Fruit fly (Drosophila melanogaster) whole organism, embryonic: ENCODE measurements around the gene Vps39.

ENCODE experiments used
- Aef1 ChIP-seq: fragments of 200-800 bp; sonication (Bioruptor generic); IDR thresholded peaks from 3 replicates; pipeline ENCODE4 v1.3.6; 2022; ENCODE audit warnings: missing biosample characterization, missing genetic modification characterization
- CG12769 ChIP-seq: fragments of 200-800 bp; sonication (Bioruptor generic); optimal IDR thresholded peaks from 2 replicates; lab custom pipeline; 2019; ENCODE audit warnings: missing biosample characterization, mild to moderate bottlenecking, missing genetic modification characterization, moderate library complexity
- CG15514 ChIP-seq: fragments of 200-800 bp; sonication (Bioruptor generic); optimal IDR thresholded peaks from 3 replicates; lab custom pipeline; 2017; ENCODE audit warnings: missing biosample characterization, missing genetic modification characterization, mild to moderate bottlenecking, moderate library complexity, missing genetic modification reagents
- CG16813 ChIP-seq: fragments of 200-800 bp; sonication (Bioruptor generic); IDR thresholded peaks from 3 replicates; pipeline ENCODE4 v1.3.6; 2022; ENCODE audit warnings: missing biosample characterization, missing genetic modification characterization; ENCODE audit not compliant: partially characterized antibody
- CG2116 ChIP-seq: fragments of 200-800 bp; sonication (Bioruptor generic); optimal IDR thresholded peaks from 3 replicates; lab custom pipeline; 2018; ENCODE audit warnings: missing biosample characterization, mild to moderate bottlenecking, missing genetic modification characterization
- CG2120 ChIP-seq: fragments of 200-800 bp; sonication (Bioruptor generic); optimal IDR thresholded peaks from 3 replicates; lab custom pipeline; 2016; ENCODE audit warnings: missing biosample characterization, missing genetic modification characterization
- CG2712 ChIP-seq: fragments of 200-800 bp; optimal IDR thresholded peaks from 3 replicates; lab custom pipeline; 2019; ENCODE audit warnings: missing biosample characterization, mild to moderate bottlenecking, missing genetic modification characterization, moderate library complexity
- CG30020 ChIP-seq: fragments of 200-800 bp; optimal IDR thresholded peaks from 2 replicates; lab custom pipeline; 2019; ENCODE audit warnings: missing biosample characterization, mild to moderate bottlenecking, missing genetic modification characterization, moderate library complexity
- CG3163 ChIP-seq: fragments of 200-800 bp; sonication (Bioruptor generic); optimal IDR thresholded peaks from 3 replicates; lab custom pipeline; 2016; ENCODE audit warnings: missing biosample characterization, missing genetic modification characterization
- CG3281 ChIP-seq: fragments of 200-800 bp; sonication (Bioruptor generic); optimal IDR thresholded peaks from 3 replicates; lab custom pipeline; 2017; ENCODE audit warnings: missing biosample characterization, mild to moderate bottlenecking, missing genetic modification characterization
- CG4424 ChIP-seq: fragments of 200-800 bp; sonication (Bioruptor generic); optimal IDR thresholded peaks from 3 replicates; lab custom pipeline; 2016; ENCODE audit warnings: missing biosample characterization, missing genetic modification characterization
- CG4617 ChIP-seq: fragments of 200-800 bp; sonication (Bioruptor generic); optimal IDR thresholded peaks from 3 replicates; lab custom pipeline; 2016; ENCODE audit warnings: missing biosample characterization, missing genetic modification characterization, borderline replicate concordance
- CG6765 ChIP-seq: fragments of 200-800 bp; sonication (Bioruptor generic); optimal IDR thresholded peaks from 3 replicates; lab custom pipeline; 2017; ENCODE audit warnings: missing biosample characterization, mild to moderate bottlenecking, missing genetic modification characterization
- CG6791 ChIP-seq: fragments of 200-800 bp; sonication (Bioruptor generic); IDR thresholded peaks from 3 replicates; pipeline ENCODE4 v1.3.6; 2022; ENCODE audit warnings: missing biosample characterization, missing genetic modification characterization; ENCODE audit not compliant: partially characterized antibody
- CG7963 ChIP-seq: fragments of 200-800 bp; sonication (Bioruptor generic); IDR thresholded peaks from 3 replicates; pipeline ENCODE4 v1.3.6; 2022; ENCODE audit warnings: missing biosample characterization, missing genetic modification characterization; ENCODE audit not compliant: partially characterized antibody
- CG8388 ChIP-seq: fragments of 200-800 bp; sonication (Bioruptor generic); optimal IDR thresholded peaks from 2 replicates; lab custom pipeline; 2019; ENCODE audit warnings: missing biosample characterization, mild to moderate bottlenecking, missing genetic modification characterization, moderate library complexity
- CG8944 ChIP-seq: fragments of 200-800 bp; sonication (Bioruptor generic); optimal IDR thresholded peaks from 3 replicates; lab custom pipeline; 2016; ENCODE audit warnings: missing biosample characterization, missing genetic modification characterization
- CG9797 ChIP-seq: fragments of 200-800 bp; sonication (Bioruptor generic); optimal IDR thresholded peaks from 3 replicates; lab custom pipeline; 2018; ENCODE audit warnings: missing biosample characterization, mild to moderate bottlenecking, missing genetic modification characterization
- CHES-1-like ChIP-seq: fragments of 200-800 bp; sonication (Bioruptor generic); optimal IDR thresholded peaks from 2 replicates; lab custom pipeline; 2016; ENCODE audit warnings: missing biosample characterization, missing genetic modification characterization
- CoRest ChIP-seq: fragments of 200-800 bp; sonication (Bioruptor generic); optimal IDR thresholded peaks from 3 replicates; lab custom pipeline; 2018; ENCODE audit warnings: missing biosample characterization, mild to moderate bottlenecking, missing genetic modification characterization, moderate library complexity
- CrebB ChIP-seq: fragments of 200-800 bp; sonication (Bioruptor generic); optimal IDR thresholded peaks from 3 replicates; lab custom pipeline; 2018; ENCODE audit warnings: missing biosample characterization, mild to moderate bottlenecking, missing genetic modification characterization
- Dll ChIP-seq: fragments of 200-800 bp; sonication (Bioruptor generic); IDR thresholded peaks from 4 replicates; pipeline ENCODE4 v1.3.6; 2022; ENCODE audit warnings: missing biosample characterization, missing genetic modification characterization; ENCODE audit not compliant: partially characterized antibody
- Fer1 ChIP-seq: fragments of 200-800 bp; sonication (Bioruptor generic); optimal IDR thresholded peaks from 2 replicates; lab custom pipeline; 2017; ENCODE audit warnings: missing biosample characterization, mild to moderate bottlenecking, missing genetic modification characterization
- HLH4C ChIP-seq: fragments of 200-800 bp; sonication (Bioruptor generic); IDR thresholded peaks from 3 replicates; pipeline ENCODE4 v1.3.6; 2022; ENCODE audit warnings: missing biosample characterization, missing genetic modification characterization; ENCODE audit not compliant: partially characterized antibody
- Hmr ChIP-seq: fragments of 200-800 bp; sonication (Bioruptor generic); optimal IDR thresholded peaks from 3 replicates; lab custom pipeline; 2017; ENCODE audit warnings: mild to moderate bottlenecking, missing biosample characterization, missing genetic modification reagents, missing genetic modification characterization
- Myb ChIP-seq: fragments of 200-800 bp; sonication (Bioruptor generic); optimal IDR thresholded peaks from 2 replicates; lab custom pipeline; 2016; ENCODE audit warnings: missing biosample characterization, missing genetic modification characterization
- NC2β ChIP-seq: fragments of 200-800 bp; sonication (Bioruptor generic); optimal IDR thresholded peaks from 2 replicates; lab custom pipeline; 2016; ENCODE audit warnings: missing biosample characterization, missing genetic modification characterization
- Scr ChIP-seq: fragments of 200-800 bp; sonication (Bioruptor generic); IDR thresholded peaks from 2 replicates; pipeline ENCODE4 v1.3.6; 2022; ENCODE audit warnings: missing biosample characterization, missing genetic modification characterization; ENCODE audit not compliant: partially characterized antibody
- Sin3A ChIP-seq: fragments of >200 bp; optimal IDR thresholded peaks from 2 replicates; lab custom pipeline; 2018
- Sry-δ ChIP-seq: fragments of 200-800 bp; sonication (Bioruptor generic); optimal IDR thresholded peaks from 2 replicates; lab custom pipeline; 2016; ENCODE audit warnings: missing biosample characterization, missing genetic modification characterization
- ab ChIP-seq: fragments of 200-800 bp; sonication (Bioruptor generic); optimal IDR thresholded peaks from 2 replicates; lab custom pipeline; 2016; ENCODE audit warnings: missing biosample characterization, missing genetic modification characterization
- az2 ChIP-seq: fragments of 200-800 bp; sonication (Bioruptor generic); optimal IDR thresholded peaks from 3 replicates; lab custom pipeline; 2016; ENCODE audit warnings: missing biosample characterization, missing genetic modification characterization
- caup ChIP-seq: fragments of 200-800 bp; sonication (Bioruptor generic); optimal IDR thresholded peaks from 3 replicates; lab custom pipeline; 2017; ENCODE audit warnings: missing biosample characterization, mild to moderate bottlenecking, missing genetic modification characterization, moderate library complexity; ENCODE audit not compliant: severe bottlenecking
- dysf ChIP-seq: fragments of 200-800 bp; sonication (Bioruptor generic); IDR thresholded peaks from 3 replicates; pipeline ENCODE4 v1.3.6; 2022; ENCODE audit warnings: missing biosample characterization, missing genetic modification characterization
- gcm2 ChIP-seq: fragments of 200-800 bp; sonication (Bioruptor generic); optimal IDR thresholded peaks from 2 replicates; lab custom pipeline; 2016; ENCODE audit warnings: missing biosample characterization, missing genetic modification characterization
- gfzf ChIP-seq: fragments of 200-800 bp; sonication (Bioruptor generic); optimal IDR thresholded peaks from 2 replicates; lab custom pipeline; 2016; ENCODE audit warnings: missing biosample characterization, mild to moderate bottlenecking, missing genetic modification characterization, moderate library complexity
- knrl ChIP-seq: fragments of 200-800 bp; sonication (Bioruptor generic); IDR thresholded peaks from 3 replicates; pipeline ENCODE4 v1.3.6; 2022; ENCODE audit warnings: missing biosample characterization, missing genetic modification characterization; ENCODE audit not compliant: partially characterized antibody
- lilli ChIP-seq: fragments of 200-800 bp; sonication (Bioruptor generic); optimal IDR thresholded peaks from 3 replicates; lab custom pipeline; 2016; ENCODE audit warnings: missing biosample characterization, missing genetic modification characterization
- nerfin-1 ChIP-seq: fragments of 200-800 bp; sonication (Bioruptor generic); optimal IDR thresholded peaks from 3 replicates; lab custom pipeline; 2019; ENCODE audit warnings: missing biosample characterization, mild to moderate bottlenecking, missing genetic modification characterization, moderate library complexity
- pan ChIP-seq, 4 experiments: fragments of >200 bp in 3 of 4; fragments of 200-800 bp in 1 of 4; sonication (Bioruptor generic) in 1 of 4; optimal IDR thresholded peaks in 3 of 4; IDR thresholded peaks in 1 of 4; 2 replicates each; pipeline versions ENCODE4 v1.3.6 to Lab custom; 2017 to 2022; ENCODE audit warnings: missing biosample characterization in 2 of 4, missing genetic modification characterization in 2 of 4, mixed read lengths in 1 of 4
- pzg ChIP-seq: fragments of 200-800 bp; sonication (Bioruptor generic); optimal IDR thresholded peaks from 3 replicates; lab custom pipeline; 2018; ENCODE audit warnings: missing biosample characterization, mild to moderate bottlenecking, missing genetic modification characterization, moderate library complexity
- sd ChIP-seq: fragments of 200-800 bp; sonication (Bioruptor generic); optimal IDR thresholded peaks from 3 replicates; lab custom pipeline; 2018; ENCODE audit warnings: missing biosample characterization, mild to moderate bottlenecking, missing genetic modification characterization, moderate library complexity
- sens ChIP-seq: fragments of 200-800 bp; sonication (Bioruptor generic); peaks from one replicate; lab custom pipeline; 2016; ENCODE audit warnings: missing biosample characterization, missing genetic modification characterization
- sug ChIP-seq: fragments of 200-800 bp; optimal IDR thresholded peaks from 2 replicates; lab custom pipeline; 2019; ENCODE audit warnings: missing biosample characterization, mild to moderate bottlenecking, missing genetic modification characterization, moderate library complexity
- tll ChIP-seq, 2 experiments: fragments of 200-800 bp in 1 of 2; fragments of >200 bp in 1 of 2; sonication (Bioruptor generic) in 1 of 2; optimal IDR thresholded peaks; 2 replicates each; lab custom pipeline; 2017 to 2019; ENCODE audit warnings: missing biosample characterization in 2 of 2, missing genetic modification characterization in 2 of 2, mild to moderate bottlenecking in 1 of 2, moderate library complexity in 1 of 2
- unc-4 ChIP-seq: fragments of 200-800 bp; sonication (Bioruptor generic); IDR thresholded peaks from 2 replicates; pipeline ENCODE4 v1.3.6; 2022; ENCODE audit warnings: missing biosample characterization, missing genetic modification characterization; ENCODE audit not compliant: partially characterized antibody
- vvl ChIP-seq: fragments of 200-800 bp; sonication (Bioruptor generic); IDR thresholded peaks from 2 replicates; pipeline ENCODE4 v1.3.6; 2022; ENCODE audit warnings: missing biosample characterization, missing genetic modification characterization

Gene Vps39

DNA sequence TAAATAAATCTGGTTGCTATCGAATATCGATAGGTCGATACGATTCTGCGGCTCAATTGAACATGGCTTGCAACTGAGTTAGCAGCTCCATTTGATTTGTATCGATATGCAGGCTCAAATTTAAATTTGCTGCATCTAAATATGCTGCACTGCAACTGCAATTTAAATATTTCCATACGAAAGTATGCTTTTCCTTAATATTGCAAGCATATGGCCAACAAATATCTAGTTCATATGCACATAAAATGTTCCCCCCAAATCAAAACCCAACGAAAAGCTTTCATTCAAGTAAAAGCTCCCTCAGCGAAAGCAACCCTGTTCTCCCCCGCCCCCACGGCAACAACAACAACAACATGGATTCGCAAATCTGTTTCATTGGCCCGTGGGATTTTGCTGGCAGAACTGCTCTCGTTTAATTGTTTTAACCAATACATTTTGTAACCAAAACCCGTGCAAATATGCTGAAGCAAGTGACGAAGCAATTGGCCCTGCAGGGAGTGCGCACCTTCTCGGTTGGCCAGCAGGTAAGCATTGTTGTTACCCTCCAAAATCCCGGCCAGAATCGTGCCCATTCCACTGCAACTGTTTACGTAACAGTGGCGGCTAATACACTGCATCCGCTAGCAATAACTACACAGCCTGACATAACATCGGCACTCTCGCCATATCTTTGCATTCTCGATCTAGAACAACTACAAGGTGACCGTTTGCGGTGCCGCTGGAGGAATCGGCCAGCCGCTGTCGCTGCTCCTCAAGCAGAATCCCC lies 48.0 kb downstream of the Vps39 start, which contains the start of the genes CG7168 and Mdh2:
Gene CG7168, minus strand, starts transcription at position 40 of the 766 bp plus-strand sequence.
Gene Mdh2, plus strand, starts transcription at position 354 of the 766 bp plus-strand sequence.
- TF ChIP-seq sug (tag; lab: Kevin White, UChicago) (peak; percentile 25), az2 (no peak), Hmr (peak; percentile 14), CG16813 (peak; percentile 81), ab (GFP tag; lab: Kevin White, UChicago) (no peak), CHES-1-like (GFP tag; lab: Kevin White, UChicago) (peak; percentile 36), CG4424 (GFP tag; lab: Kevin White, UChicago) (no peak), nerfin-1 (tag; lab: Kevin White, UChicago) (peak; percentile 18), CG3281 (GFP tag; lab: Kevin White, UChicago) (peak; percentile 41), CG3163 (GFP tag; lab: Kevin White, UChicago) (no peak), gfzf (GFP tag; lab: Kevin White, UChicago) (peak; percentile 18), CG2712 (peak; percentile 13), sens (GFP tag; lab: Kevin White, UChicago) (peak; percentile 71), knrl (GFP tag; lab: Robert Waterston, UW) (peak; percentile 79), CoRest (tag; lab: Kevin White, UChicago) (peak; percentile 15), Scr (peak; percentile 84), CG8388 (GFP tag; lab: Kevin White, UChicago) (no peak), CG12769 (tag; lab: Kevin White, UChicago) (peak; percentile 69), CG8944 (GFP tag; lab: Kevin White, UChicago) (no peak), CG15514 (GFP tag; lab: Kevin White, UChicago) (peak; percentile 43), CG6791 (GFP tag; lab: Robert Waterston, UW) (peak; percentile 86), vvl (GFP tag; lab: Robert Waterston, UW) (0 out of 2 replicates have a peak, but pooled peaks have one; percentile 43), Sry-δ (GFP tag; lab: Kevin White, UChicago) (peak; percentile 83), caup (peak; percentile 9), gcm2 (GFP tag; lab: Kevin White, UChicago) (no peak), Sin3A (lab: Kevin White, UChicago) (peak; percentile 60), CG2120 (GFP tag; lab: Kevin White, UChicago) (peak; percentile 14), Dll (GFP tag; lab: Robert Waterston, UW) (peak; percentile 88), NC2β (peak; percentile 16), HLH4C (GFP tag; lab: Robert Waterston, UW) (peak; percentile 94), CG4617 (GFP tag; lab: Kevin White, UChicago) (peak; percentile 30), CG9797 (peak; percentile 30), CG2116 (GFP tag; lab: Kevin White, UChicago) (peak; percentile 98), Fer1 (GFP tag; lab: Kevin White, UChicago) (peak; percentile 3), dysf (GFP tag; lab: Robert Waterston, UW) (no peak), CrebB (tag; lab: Kevin White, UChicago) (no peak), Myb (peak; percentile 53), Aef1 (GFP tag; lab: Robert Waterston, UW) (peak; percentile 11; the same call in 1 of the 3 replicates), unc-4 (GFP tag; lab: Robert Waterston, UW) (peak; percentile 82), pan (optimal IDR thresholded peaks at IDR 0.05; lab: Kevin White, UChicago) (no peak), pan (GFP tag; optimal IDR thresholded peaks at IDR 0.05 in 1 of 2, IDR thresholded peaks at IDR 0.05 in 1 of 2) (peak in 1 of 2 experiments; percentile 18), sd (tag; lab: Kevin White, UChicago) (no peak), CG7963 (peak; percentile 90), CG30020 (tag; lab: Kevin White, UChicago) (peak; percentile 31), pzg (GFP tag; lab: Kevin White, UChicago) (peak; percentile 77), lilli (GFP tag; lab: Kevin White, UChicago) (peak; percentile 32), CG6765 (GFP tag; lab: Kevin White, UChicago) (peak; percentile 36), tll (GFP tag; optimal IDR thresholded peaks at IDR 0.05; lab: Kevin White, UChicago) (no peak)
